Worm (Caenorhabditis elegans): ENCODE measurements around the gene H04D03.7.

H04D03.7 gene

DNA sequence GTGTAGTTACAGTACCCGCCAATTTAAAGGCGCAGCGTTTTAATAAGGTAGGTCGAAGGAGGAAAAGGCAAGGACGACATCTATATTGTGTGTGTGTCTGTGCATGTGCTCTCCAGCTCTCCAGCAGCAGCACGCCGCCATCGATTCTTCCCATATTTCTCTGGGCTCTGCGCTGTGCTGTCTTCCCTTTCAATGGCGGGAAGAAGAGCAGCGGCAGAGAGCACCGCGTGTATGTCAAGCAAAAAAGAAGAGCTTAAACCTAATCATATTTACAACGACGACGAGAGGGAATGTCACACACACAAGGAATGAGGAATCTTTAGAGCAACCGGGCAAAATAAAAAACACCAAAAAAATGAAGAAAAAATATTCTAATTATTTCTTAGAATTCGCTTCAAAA lies 47.7 kb downstream of the H04D03.7 start:
- TF ChIP-seq ces-1 (GFP tag; optimal IDR thresholded peaks at IDR 0.05), result peak; percentile 90
- no peak for TF ChIP-seq mep-1 (tag; optimal IDR thresholded peaks at IDR 0.05)

DNA sequence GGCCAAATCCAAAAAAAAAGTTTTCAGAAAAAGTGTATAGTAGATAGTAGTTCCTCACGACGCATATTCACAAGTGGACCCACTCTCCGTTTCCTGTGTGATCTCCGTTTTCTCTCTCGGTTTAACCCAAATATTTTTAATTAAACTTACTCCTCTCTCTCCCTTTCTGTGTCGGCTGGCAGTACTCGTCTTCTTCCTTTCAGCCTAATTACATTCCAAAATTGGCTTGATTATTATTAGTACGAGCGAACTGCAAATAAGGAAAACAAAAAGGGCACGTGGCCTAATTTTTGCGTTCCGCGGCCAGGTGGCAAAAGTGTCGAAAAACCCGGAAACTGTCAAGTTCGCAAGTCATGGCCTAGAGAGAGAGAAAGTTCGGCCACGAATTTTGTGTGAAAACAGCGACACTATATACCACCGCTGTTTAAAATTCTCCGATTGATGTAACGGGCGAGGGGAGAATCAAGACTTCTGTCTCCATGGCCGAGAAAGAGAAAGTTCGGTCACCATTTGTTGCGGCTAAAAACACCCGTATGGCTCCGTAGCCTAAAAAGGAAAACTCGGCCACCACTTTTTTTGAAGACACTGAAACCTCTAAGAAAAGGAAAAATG lies 49.6 kb downstream of the H04D03.7 start:
- TF ChIP-seq pha-4 (tag; optimal IDR thresholded peaks at IDR 0.05) (no peak), lin-13 (tag; optimal IDR thresholded peaks at IDR 0.05) (no peak), ceh-83 (GFP tag; optimal IDR thresholded peaks at IDR 0.05) (no peak), ces-1 (GFP tag; optimal IDR thresholded peaks at IDR 0.05) (peak; percentile 63)

DNA sequence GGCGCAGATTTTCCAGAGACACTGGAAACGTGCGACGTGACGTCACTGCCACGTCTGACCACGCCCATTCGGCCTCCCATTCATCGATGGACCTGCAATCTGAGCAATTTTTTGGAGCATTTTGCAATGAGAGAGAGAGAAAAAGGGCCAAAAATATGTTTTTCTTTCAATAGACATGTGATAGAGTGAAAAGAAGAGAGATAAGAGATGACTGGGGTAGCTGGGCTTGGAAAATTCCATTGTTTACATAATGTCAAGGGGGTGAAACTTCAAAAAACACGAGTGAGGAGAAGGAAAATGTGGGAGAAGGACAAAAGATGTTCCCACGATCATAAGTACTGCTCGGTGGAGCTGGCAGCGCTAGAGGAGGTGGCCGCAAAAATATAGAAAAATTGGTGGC lies 50.6 kb downstream of the H04D03.7 start, which contains the start of gene M03C11.1:
M03C11.1 (minus strand) TSS at position 101 of the 400 bp plus-strand sequence.
- no peak for TF ChIP-seq ham-2 (GFP tag; optimal IDR thresholded peaks at IDR 0.05)
- no peak for TF ChIP-seq mls-2 (tag; optimal IDR thresholded peaks at IDR 0.05)
- no peak for TF ChIP-seq bed-3 (GFP tag; optimal IDR thresholded peaks at IDR 0.05)
- no peak for TF ChIP-seq lin-13 (tag; optimal IDR thresholded peaks at IDR 0.05)
- no peak for TF ChIP-seq elt-3 (tag; optimal IDR thresholded peaks at IDR 0.05)
- TF ChIP-seq nhr-2 (tag; optimal IDR thresholded peaks at IDR 0.05), result no peak
- no peak for TF ChIP-seq sem-2 (GFP tag; optimal IDR thresholded peaks at IDR 0.05)
- TF ChIP-seq mep-1 (tag; optimal IDR thresholded peaks at IDR 0.05), result no peak
- TF ChIP-seq unc-62 (GFP tag; optimal IDR thresholded peaks at IDR 0.05), result no peak

Data from whole organism, mixed stage, embryonic.